Worm (Caenorhabditis elegans) whole organism, L4 larva: ENCODE results near the gene clh-1.
A peak's percentile ranks its signal among the peaks of the same experiment; 100 is the strongest.

ENCODE experiments used
- F10B5.3 ChIP-seq: sonication (generic microtip); optimal IDR thresholded peaks from 2 replicates; lab custom pipeline; 2016; ENCODE audit warnings: mild to moderate bottlenecking, missing genetic modification characterization, missing compliant biosample characterization
- F37D6.2 ChIP-seq: sonication (generic microtip); optimal IDR thresholded peaks from 2 replicates; lab custom pipeline; 2016; ENCODE audit warnings: mild to moderate bottlenecking, missing genetic modification characterization, missing compliant biosample characterization
- R02D3.7 ChIP-seq: fragments of 150-350 bp; sonication (generic microtip); optimal IDR thresholded peaks from 3 replicates; lab custom pipeline; 2014; ENCODE audit warnings: missing biosample characterization, missing genetic modification characterization
- T26A8.4 ChIP-seq: fragments of 200-800 bp; sonication (Bioruptor generic); IDR thresholded peaks from 2 replicates; pipeline ENCODE4 v1.3.6; 2022; ENCODE audit warnings: missing genetic modification characterization, missing compliant biosample characterization
- Y105C5A.15 ChIP-seq: fragments of 200-800 bp; sonication (Bioruptor generic); IDR thresholded peaks from 2 replicates; pipeline ENCODE4 v1.3.6; 2022; ENCODE audit warnings: missing genetic modification characterization, missing compliant biosample characterization
- Y48G9A.11 ChIP-seq: fragments of 200-800 bp; sonication (Bioruptor generic); IDR thresholded peaks from 2 replicates; pipeline ENCODE4 v1.3.6; 2022; ENCODE audit warnings: missing genetic modification reagents, missing genetic modification characterization, missing compliant biosample characterization
- ZK546.5 ChIP-seq, 2 experiments: sonication (generic microtip); optimal IDR thresholded peaks; 2 replicates each; lab custom pipeline; 2017; ENCODE audit warnings: missing biosample characterization in 2 of 2, missing genetic modification characterization in 2 of 2
- ama-1 ChIP-seq: fragments of 150-350 bp; optimal IDR thresholded peaks from 2 replicates; lab custom pipeline; 2014; ENCODE audit warnings: inconsistent platforms, mixed read lengths
- arid-1 ChIP-seq: fragments of 200-800 bp; sonication (Bioruptor generic); conservative IDR thresholded peaks from 2 replicates; pipeline ENCODE4 v1.3.6; 2022; ENCODE audit warnings: missing genetic modification reagents, missing genetic modification characterization, missing compliant biosample characterization
- ceh-28 ChIP-seq: fragments of 150-350 bp; optimal IDR thresholded peaks from 2 replicates; lab custom pipeline; 2014; ENCODE audit warnings: missing biosample characterization, missing genetic modification reagents, missing genetic modification characterization
- ceh-32 ChIP-seq: sonication (generic microtip); optimal IDR thresholded peaks from 2 replicates; lab custom pipeline; 2016; ENCODE audit warnings: mild to moderate bottlenecking, missing genetic modification characterization, missing compliant biosample characterization; ENCODE audit not compliant: poor library complexity
- ceh-82 ChIP-seq: sonication (generic microtip); optimal IDR thresholded peaks from 2 replicates; lab custom pipeline; 2017; ENCODE audit warnings: missing biosample characterization, missing genetic modification characterization
- dmd-6 ChIP-seq: fragments of 200-800 bp; sonication (Bioruptor generic); IDR thresholded peaks from 2 replicates; pipeline ENCODE4 v1.3.6; 2022; ENCODE audit warnings: missing genetic modification reagents, missing genetic modification characterization, missing compliant biosample characterization
- dve-1 ChIP-seq: sonication (generic microtip); optimal IDR thresholded peaks from 2 replicates; lab custom pipeline; 2017; ENCODE audit warnings: antibody characterized with exemption, mild to moderate bottlenecking, missing genetic modification characterization, missing compliant biosample characterization; ENCODE audit not compliant: insufficient read depth
- fos-1 ChIP-seq: fragments of 150-350 bp; optimal IDR thresholded peaks from 2 replicates; lab custom pipeline; 2014; ENCODE audit warnings: missing biosample characterization, missing genetic modification characterization
- hif-1 ChIP-seq, 2 experiments: sonication (generic microtip); optimal IDR thresholded peaks; 2 replicates each; lab custom pipeline; 2016 to 2017; ENCODE audit warnings: missing compliant biosample characterization in 2 of 2, missing genetic modification characterization in 2 of 2, missing genetic modification reagents in 2 of 2, missing genotype in 2 of 2, mild to moderate bottlenecking in 1 of 2
- hlh-11 ChIP-seq: fragments of 200-800 bp; sonication (Bioruptor generic); optimal IDR thresholded peaks from 2 replicates; lab custom pipeline; 2018; ENCODE audit warnings: mild to moderate bottlenecking, missing genetic modification characterization, missing compliant biosample characterization
- hlh-30 ChIP-seq: sonication (generic microtip); optimal IDR thresholded peaks from 2 replicates; lab custom pipeline; 2017; ENCODE audit warnings: antibody characterized with exemption, mild to moderate bottlenecking, missing genetic modification characterization, missing compliant biosample characterization; ENCODE audit not compliant: insufficient read depth
- hmg-1.1 ChIP-seq: fragments of 200-800 bp; sonication (Bioruptor generic); IDR thresholded peaks from 2 replicates; pipeline ENCODE4 v1.3.6; 2022; ENCODE audit warnings: missing genetic modification reagents, missing genetic modification characterization, missing compliant biosample characterization
- lin-15B ChIP-seq: fragments of 150-350 bp; sonication (generic microtip); optimal IDR thresholded peaks from 3 replicates; lab custom pipeline; 2014; ENCODE audit warnings: missing biosample characterization, missing genetic modification characterization
- lin-29 ChIP-seq: fragments of 200-800 bp; sonication (Bioruptor generic); IDR thresholded peaks from 2 replicates; pipeline ENCODE4 v1.3.6; 2022; ENCODE audit warnings: missing genetic modification reagents, missing genetic modification characterization, missing compliant biosample characterization
- lin-38 ChIP-seq: fragments of 200-800 bp; sonication (Bioruptor generic); IDR thresholded peaks from 2 replicates; pipeline ENCODE4 v1.3.6; 2022; ENCODE audit warnings: missing genetic modification reagents, missing genetic modification characterization, missing compliant biosample characterization
- lir-3 ChIP-seq: sonication (generic microtip); optimal IDR thresholded peaks from 2 replicates; lab custom pipeline; 2016; ENCODE audit warnings: mild to moderate bottlenecking, missing genetic modification characterization, missing compliant biosample characterization
- lsy-2 ChIP-seq, 2 experiments: fragments of 150-350 bp in 1 of 2; sonication (generic microtip) in 1 of 2; optimal IDR thresholded peaks; 2 replicates each; lab custom pipeline; 2014 to 2017; ENCODE audit warnings: missing biosample characterization in 2 of 2, missing genetic modification characterization in 2 of 2
- mdl-1 ChIP-seq, 2 experiments: fragments of 150-350 bp in 1 of 2; sonication (generic microtip) in 1 of 2; optimal IDR thresholded peaks; 2 replicates each; lab custom pipeline; 2014 to 2017; ENCODE audit warnings: missing biosample characterization in 2 of 2, missing genetic modification characterization in 2 of 2
- mdt-29 ChIP-seq: fragments of 200-800 bp; sonication (Bioruptor generic); IDR thresholded peaks from 2 replicates; pipeline ENCODE4 v1.3.6; 2022; ENCODE audit warnings: missing genetic modification reagents, missing genetic modification characterization, missing compliant biosample characterization
- mep-1 ChIP-seq: fragments of 150-350 bp; sonication (generic microtip); optimal IDR thresholded peaks from 3 replicates; lab custom pipeline; 2014; ENCODE audit warnings: missing biosample characterization, missing genetic modification characterization
- mes-2 ChIP-seq: sonication (generic microtip); optimal IDR thresholded peaks from 2 replicates; lab custom pipeline; 2016; ENCODE audit warnings: missing genotype, mild to moderate bottlenecking, missing genetic modification characterization, missing compliant biosample characterization; ENCODE audit not compliant: poor library complexity, severe bottlenecking
- mxl-2 ChIP-seq: fragments of 200-800 bp; sonication (Bioruptor generic); conservative IDR thresholded peaks from 2 replicates; pipeline ENCODE4 v1.3.6; 2022; ENCODE audit warnings: missing genetic modification reagents, missing genetic modification characterization, missing compliant biosample characterization
- nhr-10 ChIP-seq: fragments of 150-350 bp; optimal IDR thresholded peaks from 2 replicates; lab custom pipeline; 2014; ENCODE audit warnings: missing biosample characterization, missing genetic modification characterization
- nhr-102 ChIP-seq: sonication (generic microtip); optimal IDR thresholded peaks from 2 replicates; lab custom pipeline; 2016; ENCODE audit warnings: mild to moderate bottlenecking, missing genetic modification characterization, moderate library complexity, missing compliant biosample characterization
- nhr-11 ChIP-seq: fragments of 150-350 bp; optimal IDR thresholded peaks from 2 replicates; lab custom pipeline; 2014; ENCODE audit warnings: missing biosample characterization, missing genetic modification characterization
- nhr-111 ChIP-seq: fragments of 200-800 bp; sonication (Bioruptor generic); optimal IDR thresholded peaks from 2 replicates; lab custom pipeline; 2018; ENCODE audit warnings: mild to moderate bottlenecking, missing genetic modification characterization, missing compliant biosample characterization
- nhr-237 ChIP-seq: sonication (generic microtip); optimal IDR thresholded peaks from 2 replicates; lab custom pipeline; 2017; ENCODE audit warnings: missing biosample characterization, missing genetic modification characterization
- nhr-42 ChIP-seq: fragments of 200-800 bp; sonication (Bioruptor generic); IDR thresholded peaks from 2 replicates; pipeline ENCODE4 v1.3.6; 2022; ENCODE audit warnings: missing genetic modification characterization, missing compliant biosample characterization
- nhr-77 ChIP-seq: fragments of 150-350 bp; optimal IDR thresholded peaks from 2 replicates; lab custom pipeline; 2014; ENCODE audit warnings: missing biosample characterization, missing genetic modification characterization
- pha-4 ChIP-seq, 2 experiments: fragments of 150-350 bp in 1 of 2; fragments of 200-800 bp in 1 of 2; sonication (Bioruptor generic) in 1 of 2; IDR thresholded peaks in 1 of 2; optimal IDR thresholded peaks in 1 of 2; 2 replicates each; pipeline versions ENCODE4 v1.3.6 to Lab custom; 2014 to 2022; ENCODE audit warnings: missing genetic modification characterization in 2 of 2, missing genetic modification reagents in 2 of 2, missing biosample characterization in 1 of 2, missing compliant biosample characterization in 1 of 2
- php-3 ChIP-seq: fragments of 200-800 bp; sonication (Bioruptor generic); IDR thresholded peaks from 2 replicates; pipeline ENCODE4 v1.3.6; 2022; ENCODE audit warnings: missing genetic modification reagents, missing genetic modification characterization, missing compliant biosample characterization
- pqm-1 ChIP-seq: sonication (generic microtip); optimal IDR thresholded peaks from 2 replicates; lab custom pipeline; 2017; ENCODE audit warnings: missing biosample characterization, missing genetic modification characterization
- set-16 ChIP-seq: fragments of 200-800 bp; sonication (Bioruptor generic); IDR thresholded peaks from 2 replicates; pipeline ENCODE4 v1.3.6; 2022; ENCODE audit warnings: missing genetic modification reagents, missing genetic modification characterization, missing compliant biosample characterization
- spr-1 ChIP-seq: sonication (generic microtip); optimal IDR thresholded peaks from 2 replicates; lab custom pipeline; 2016; ENCODE audit warnings: mild to moderate bottlenecking, missing genetic modification characterization, missing compliant biosample characterization
- spr-3 ChIP-seq: fragments of 200-800 bp; sonication (Bioruptor generic); optimal IDR thresholded peaks from 2 replicates; lab custom pipeline; 2018; ENCODE audit warnings: mild to moderate bottlenecking, missing genetic modification characterization, missing compliant biosample characterization
- tag-97 ChIP-seq: fragments of 200-800 bp; sonication (Bioruptor generic); IDR thresholded peaks from 2 replicates; pipeline ENCODE4 v1.3.6; 2022; ENCODE audit warnings: missing genetic modification characterization, missing compliant biosample characterization
- tra-1 ChIP-seq: fragments of 200-800 bp; sonication (Bioruptor generic); IDR thresholded peaks from 2 replicates; pipeline ENCODE4 v1.3.6; 2022; ENCODE audit warnings: missing genetic modification reagents, missing genetic modification characterization, missing compliant biosample characterization
- unc-130 ChIP-seq: sonication (generic microtip); optimal IDR thresholded peaks from 2 replicates; lab custom pipeline; 2016; ENCODE audit warnings: missing genetic modification reagents, missing genetic modification characterization, missing compliant biosample characterization
- unc-62 ChIP-seq, 3 experiments: fragments of 150-350 bp in 1 of 3; sonication (generic microtip); optimal IDR thresholded peaks in 2 of 3; peaks in 1 of 3; 1 replicate in 1 of 3; 2 replicates in 2 of 3; lab custom pipeline; 2014 to 2017; ENCODE audit warnings: missing biosample characterization in 3 of 3, missing genetic modification characterization in 3 of 3, missing genetic modification reagents in 3 of 3, missing genotype in 1 of 3
- zag-1 ChIP-seq: fragments of 150-350 bp; optimal IDR thresholded peaks from 2 replicates; lab custom pipeline; 2014; ENCODE audit warnings: missing biosample characterization, missing genetic modification characterization
- zfp-2 ChIP-seq: sonication (generic microtip); optimal IDR thresholded peaks from 2 replicates; lab custom pipeline; 2016; ENCODE audit warnings: mild to moderate bottlenecking, missing genetic modification characterization, missing compliant biosample characterization
- zip-11 ChIP-seq: fragments of 200-800 bp; sonication (Bioruptor generic); IDR thresholded peaks from 2 replicates; pipeline ENCODE4 v1.3.6; 2022; ENCODE audit warnings: missing genetic modification characterization, missing compliant biosample characterization

Gene clh-1

ce11 chrII:11874674-11875198 is 18.5 kb upstream of the clh-1 start, which contains the start of the genes npp-3 and top-2 (continued):
- peak; percentile 94 for TF ChIP-seq hmg-1.1 (GFP tag; lab: Robert Waterston, UW)
- TF ChIP-seq nhr-111: no peak
- no peak; the same call in 1 of the 2 replicates for TF ChIP-seq pha-4 (GFP tag; IDR thresholded peaks at IDR 0.05; lab: Robert Waterston, UW)
- peak; percentile 35 for TF ChIP-seq pha-4 (tag; optimal IDR thresholded peaks at IDR 0.05; lab: Kevin White, UChicago)
- TF ChIP-seq lir-3 (tag; lab: Kevin White, UChicago): peak; percentile 57
- TF ChIP-seq set-16: peak; percentile 48; the same call in 1 of the 2 replicates
- TF ChIP-seq Y48G9A.11: peak; percentile 87
- no peak for TF ChIP-seq lin-29 (GFP tag; lab: Robert Waterston, UW)
- peak; percentile 93 for TF ChIP-seq hlh-30
- TF ChIP-seq nhr-237 (tag; lab: Kevin White, UChicago): no peak
- no peak for TF ChIP-seq tag-97 (GFP tag; lab: Robert Waterston, UW)
- TF ChIP-seq ceh-32 (tag; lab: Kevin White, UChicago): no peak
- peak; percentile 47 for TF ChIP-seq R02D3.7
- TF ChIP-seq tra-1 (GFP tag; lab: Robert Waterston, UW): peak; percentile 79; the same call in 1 of the 2 replicates
- no peak for TF ChIP-seq ceh-82
- TF ChIP-seq unc-130 (GFP tag; lab: Kevin White, UChicago): peak; percentile 95
- TF ChIP-seq zfp-2: peak; percentile 81
- peak; percentile 79 for TF ChIP-seq dmd-6
- TF ChIP-seq mdl-1 (tag; optimal IDR thresholded peaks at IDR 0.05; lab: Kevin White, UChicago): peak in 1 of 2 experiments; percentile 77
- TF ChIP-seq mes-2 (tag; lab: Kevin White, UChicago): peak; percentile 94
- 0 out of 2 replicates have a peak, but pooled peaks have one; percentile 10 for TF ChIP-seq php-3
- no peak for TF ChIP-seq mxl-2
- peak; percentile 94 for TF ChIP-seq hlh-11
- TF ChIP-seq fos-1 (tag; lab: Kevin White, UChicago): no peak
- peak; percentile 89 for TF ChIP-seq T26A8.4 (GFP tag; lab: Robert Waterston, UW)
- TF ChIP-seq zip-11 (GFP tag; lab: Robert Waterston, UW): no peak
- peak; percentile 78 for TF ChIP-seq ama-1 (lab: Kevin White, UChicago)
- TF ChIP-seq ZK546.5 (tag; optimal IDR thresholded peaks at IDR 0.05; lab: Kevin White, UChicago): peak in 1 of 2 experiments; percentile 4
- TF ChIP-seq Y105C5A.15: no peak
- peak; percentile 74; the same call in 1 of the 2 replicates for TF ChIP-seq nhr-42 (GFP tag; lab: Robert Waterston, UW)
- no peak for TF ChIP-seq nhr-10
- TF ChIP-seq F37D6.2 (tag; lab: Kevin White, UChicago): peak; percentile 93
- peak; percentile 99 for TF ChIP-seq nhr-11
- TF ChIP-seq dve-1 (tag; lab: Kevin White, UChicago): peak; percentile 93
- TF ChIP-seq pqm-1 (tag; lab: Kevin White, UChicago): no peak
- peak; percentile 76 for TF ChIP-seq F10B5.3 (tag; lab: Kevin White, UChicago)
- no peak for TF ChIP-seq zag-1 (tag; lab: Kevin White, UChicago)
- peak; percentile 98 to 99 for TF ChIP-seq lsy-2 (tag; optimal IDR thresholded peaks at IDR 0.05; lab: Kevin White, UChicago)
- peak; percentile 56 for TF ChIP-seq nhr-77 (tag; lab: Kevin White, UChicago)
- TF ChIP-seq spr-1 (tag; lab: Kevin White, UChicago): peak; percentile 83
- peak; percentile 59 for TF ChIP-seq lin-15B (tag; lab: Kevin White, UChicago)
- TF ChIP-seq spr-3 (GFP tag; lab: Kevin White, UChicago): peak; percentile 63
- peak; percentile 84 for TF ChIP-seq mdt-29
- TF ChIP-seq nhr-102: peak; percentile 86
- peak in 1 of 2 experiments; percentile 99 for TF ChIP-seq unc-62 (GFP tag; optimal IDR thresholded peaks at IDR 0.05 in 1 of 2; lab: Kevin White, UChicago)
- no peak for TF ChIP-seq unc-62 (tag; optimal IDR thresholded peaks at IDR 0.05; lab: Kevin White, UChicago)
- peak; percentile 97 for TF ChIP-seq mep-1 (tag; lab: Kevin White, UChicago)
- peak; percentile 41 to 87 for TF ChIP-seq hif-1 (tag; optimal IDR thresholded peaks at IDR 0.05; lab: Kevin White, UChicago)
- no peak for TF ChIP-seq ceh-28 (tag; lab: Kevin White, UChicago)
- peak; percentile 93 for TF ChIP-seq arid-1 (GFP tag; lab: Robert Waterston, UW)
- TF ChIP-seq lin-38 (GFP tag; lab: Robert Waterston, UW): peak; percentile 93
